Worm (Caenorhabditis elegans) whole organism, L4/young adult: Measurements from ENCODE around the gene lgg-1.

Experiments used
- dao-5 ChIP-seq: sonication (generic microtip); optimal IDR thresholded peaks from 2 replicates; lab custom pipeline; 2016; ENCODE audit warnings: missing genotype, missing genetic modification characterization, moderate library complexity, missing compliant biosample characterization
- him-1 ChIP-seq: sonication (generic microtip); optimal IDR thresholded peaks from 2 replicates; lab custom pipeline; 2016; ENCODE audit warnings: missing genotype, missing genetic modification reagents, missing genetic modification characterization, missing compliant biosample characterization

- TF ChIP-seq him-1 (tag; lab: Kevin White, UChicago) (no peak), dao-5 (tag; lab: Kevin White, UChicago) (no peak)
Observed at ce11 chrII:6379038-6379563, 31.6 kb upstream of the lgg-1 start.
